Worm (Caenorhabditis elegans) whole organism, L3 larva: ENCODE data around the gene unc-71.

Experiments used
- R02D3.7 ChIP-seq: fragments of 150-350 bp; optimal IDR thresholded peaks from 2 replicates; lab custom pipeline; 2014; ENCODE audit warnings: missing biosample characterization, missing genetic modification characterization
- ZK546.5 ChIP-seq: sonication (generic microtip); optimal IDR thresholded peaks from 2 replicates; lab custom pipeline; 2017; ENCODE audit warnings: missing biosample characterization, missing genetic modification characterization
- aly-2 ChIP-seq: fragments of 150-350 bp; optimal IDR thresholded peaks from 2 replicates; lab custom pipeline; 2014; ENCODE audit warnings: missing biosample characterization, missing genetic modification characterization
- ama-1 ChIP-seq: fragments of 150-350 bp; optimal IDR thresholded peaks from 2 replicates; lab custom pipeline; 2018
- ceh-16 ChIP-seq: sonication (generic microtip); optimal IDR thresholded peaks from 2 replicates; lab custom pipeline; 2017; ENCODE audit warnings: missing biosample characterization, missing genetic modification characterization
- ceh-28 ChIP-seq: fragments of 150-350 bp; optimal IDR thresholded peaks from 2 replicates; lab custom pipeline; 2014; ENCODE audit warnings: missing biosample characterization, missing genetic modification reagents, missing genetic modification characterization
- ceh-82 ChIP-seq: fragments of 150-350 bp; optimal IDR thresholded peaks from 2 replicates; lab custom pipeline; 2014; ENCODE audit warnings: missing biosample characterization, missing genetic modification characterization
- daf-12 ChIP-seq: fragments of 150-350 bp; optimal IDR thresholded peaks from 2 replicates; lab custom pipeline; 2014; ENCODE audit warnings: missing biosample characterization, missing genetic modification reagents, missing genetic modification characterization
- egl-27 ChIP-seq: sonication (generic microtip); optimal IDR thresholded peaks from 4 replicates; lab custom pipeline; 2017; ENCODE audit warnings: missing biosample characterization, missing genetic modification reagents, missing genetic modification characterization
- egl-5 ChIP-seq: fragments of 150-350 bp; optimal IDR thresholded peaks from 2 replicates; lab custom pipeline; 2017; ENCODE audit warnings: missing biosample characterization, missing genetic modification reagents, missing genetic modification characterization, inconsistent platforms
- elt-1 ChIP-seq: fragments of 150-350 bp; optimal IDR thresholded peaks from 2 replicates; lab custom pipeline; 2014; ENCODE audit warnings: missing biosample characterization, missing genetic modification characterization
- elt-2 ChIP-seq: sonication (generic microtip); optimal IDR thresholded peaks from 2 replicates; lab custom pipeline; 2016; ENCODE audit warnings: missing genetic modification reagents, mild to moderate bottlenecking, missing genetic modification characterization, missing compliant biosample characterization
- elt-3 ChIP-seq, 3 experiments: fragments of 150-350 bp in 1 of 3; sonication (generic microtip) in 2 of 3; optimal IDR thresholded peaks; 2 replicates in 2 of 3; 4 replicates in 1 of 3; lab custom pipeline; 2014 to 2017; ENCODE audit warnings: missing biosample characterization in 3 of 3, missing genetic modification characterization in 3 of 3
- eor-1 ChIP-seq, 2 experiments: fragments of 150-350 bp; optimal IDR thresholded peaks; 2 replicates each; lab custom pipeline; 2014 to 2018; ENCODE audit warnings: missing biosample characterization in 2 of 2, missing genetic modification characterization in 2 of 2
- fkh-10 ChIP-seq: sonication (generic microtip); optimal IDR thresholded peaks from 2 replicates; lab custom pipeline; 2017; ENCODE audit warnings: missing biosample characterization, missing genetic modification reagents, missing genetic modification characterization
- fkh-2 ChIP-seq: fragments of 150-350 bp; optimal IDR thresholded peaks from 2 replicates; lab custom pipeline; 2014; ENCODE audit warnings: missing biosample characterization, missing genetic modification reagents, missing genetic modification characterization
- fos-1 ChIP-seq: fragments of 150-350 bp; optimal IDR thresholded peaks from 2 replicates; lab custom pipeline; 2014; ENCODE audit warnings: missing biosample characterization, missing genetic modification characterization
- hmg-11 ChIP-seq: sonication (generic microtip); optimal IDR thresholded peaks from 2 replicates; lab custom pipeline; 2016; ENCODE audit warnings: missing genetic modification characterization, missing compliant biosample characterization
- jun-1 ChIP-seq: fragments of 150-350 bp; optimal IDR thresholded peaks from 2 replicates; lab custom pipeline; 2014; ENCODE audit warnings: missing biosample characterization, missing genetic modification reagents, missing genetic modification characterization
- lin-15B ChIP-seq: fragments of 150-350 bp; optimal IDR thresholded peaks from 2 replicates; lab custom pipeline; 2014; ENCODE audit warnings: missing biosample characterization, missing genetic modification characterization
- lin-39 ChIP-seq: fragments of 150-350 bp; optimal IDR thresholded peaks from 2 replicates; lab custom pipeline; 2018; ENCODE audit warnings: missing biosample characterization, missing genetic modification reagents, missing genetic modification characterization
- lsy-12 ChIP-seq: sonication (generic microtip); optimal IDR thresholded peaks from 2 replicates; lab custom pipeline; 2016; ENCODE audit warnings: mild to moderate bottlenecking, missing genetic modification characterization, missing compliant biosample characterization
- mdl-1 ChIP-seq: fragments of 150-350 bp; optimal IDR thresholded peaks from 2 replicates; lab custom pipeline; 2014; ENCODE audit warnings: missing biosample characterization, missing genetic modification characterization
- mml-1 ChIP-seq: fragments of 150-350 bp; sonication (generic microtip); optimal IDR thresholded peaks from 3 replicates; lab custom pipeline; 2014; ENCODE audit warnings: missing biosample characterization, missing genetic modification characterization
- nfya-1 ChIP-seq: sonication (generic microtip); optimal IDR thresholded peaks from 2 replicates; lab custom pipeline; 2017; ENCODE audit warnings: missing genetic modification characterization, mild to moderate bottlenecking, missing compliant biosample characterization, antibody characterized with exemption, moderate library complexity; ENCODE audit not compliant: insufficient read depth
- nhr-11 ChIP-seq: fragments of 150-350 bp; optimal IDR thresholded peaks from 2 replicates; lab custom pipeline; 2014; ENCODE audit warnings: missing biosample characterization, missing genetic modification characterization
- nhr-12 ChIP-seq: fragments of 150-350 bp; optimal IDR thresholded peaks from 2 replicates; lab custom pipeline; 2014; ENCODE audit warnings: missing biosample characterization, missing genetic modification characterization
- nhr-23 ChIP-seq: fragments of 150-350 bp; optimal IDR thresholded peaks from 2 replicates; lab custom pipeline; 2014; ENCODE audit warnings: missing biosample characterization, missing genetic modification reagents, missing genetic modification characterization
- nhr-237 ChIP-seq: fragments of 150-350 bp; optimal IDR thresholded peaks from 2 replicates; lab custom pipeline; 2014; ENCODE audit warnings: missing biosample characterization, missing genetic modification characterization
- nhr-25 ChIP-seq: sonication (generic microtip); optimal IDR thresholded peaks from 2 replicates; lab custom pipeline; 2017; ENCODE audit warnings: missing biosample characterization, missing genetic modification characterization
- nhr-28 ChIP-seq: fragments of 150-350 bp; optimal IDR thresholded peaks from 2 replicates; lab custom pipeline; 2014; ENCODE audit warnings: missing biosample characterization, missing genetic modification characterization
- nhr-43 ChIP-seq: sonication (generic microtip); optimal IDR thresholded peaks from 2 replicates; lab custom pipeline; 2016; ENCODE audit warnings: mild to moderate bottlenecking, missing genetic modification characterization, missing compliant biosample characterization; ENCODE audit not compliant: poor library complexity, severe bottlenecking
- nhr-67 ChIP-seq: fragments of 150-350 bp; optimal IDR thresholded peaks from 2 replicates; lab custom pipeline; 2014; ENCODE audit warnings: missing biosample characterization, missing genetic modification characterization
- nhr-76 ChIP-seq: fragments of 150-350 bp; sonication (generic microtip); optimal IDR thresholded peaks from 5 replicates; lab custom pipeline; 2014; ENCODE audit warnings: missing biosample characterization, missing genetic modification characterization
- nhr-77 ChIP-seq: fragments of 150-350 bp; optimal IDR thresholded peaks from 2 replicates; lab custom pipeline; 2014; ENCODE audit warnings: missing biosample characterization, missing genetic modification characterization
- pha-4 ChIP-seq: fragments of 150-350 bp; optimal IDR thresholded peaks from 2 replicates; lab custom pipeline; 2014; ENCODE audit warnings: missing biosample characterization, missing genetic modification reagents, missing genetic modification characterization
- pqm-1 ChIP-seq: fragments of 150-350 bp; optimal IDR thresholded peaks from 2 replicates; lab custom pipeline; 2017; ENCODE audit warnings: missing biosample characterization, missing genetic modification characterization, inconsistent platforms
- sea-2 ChIP-seq: fragments of 150-350 bp; sonication (generic microtip); optimal IDR thresholded peaks from 4 replicates; lab custom pipeline; 2014; ENCODE audit warnings: missing biosample characterization, missing genetic modification reagents, missing genetic modification characterization
- skn-1 ChIP-seq: fragments of 150-350 bp; optimal IDR thresholded peaks from 2 replicates; lab custom pipeline; 2014; ENCODE audit warnings: missing biosample characterization, missing genetic modification characterization
- snpc-4 ChIP-seq: fragments of 150-350 bp; optimal IDR thresholded peaks from 2 replicates; lab custom pipeline; 2014; ENCODE audit warnings: missing biosample characterization, missing genetic modification characterization
- tbx-2 ChIP-seq: sonication (generic microtip); optimal IDR thresholded peaks from 2 replicates; lab custom pipeline; 2016; ENCODE audit warnings: mild to moderate bottlenecking, missing genetic modification characterization, missing compliant biosample characterization
- unc-39 ChIP-seq: sonication (generic microtip); optimal IDR thresholded peaks from 4 replicates; lab custom pipeline; 2017; ENCODE audit warnings: missing biosample characterization, missing genetic modification characterization
- unc-62 ChIP-seq: fragments of 150-350 bp; sonication (generic microtip); optimal IDR thresholded peaks from 4 replicates; lab custom pipeline; 2014; ENCODE audit warnings: missing biosample characterization, missing genetic modification reagents, missing genetic modification characterization
- zag-1 ChIP-seq: fragments of 150-350 bp; optimal IDR thresholded peaks from 2 replicates; lab custom pipeline; 2014; ENCODE audit warnings: missing biosample characterization, missing genetic modification characterization
- ztf-11 ChIP-seq: fragments of 150-350 bp; optimal IDR thresholded peaks from 2 replicates; lab custom pipeline; 2014; ENCODE audit warnings: missing biosample characterization, missing genetic modification characterization

unc-71 gene

DNA sequence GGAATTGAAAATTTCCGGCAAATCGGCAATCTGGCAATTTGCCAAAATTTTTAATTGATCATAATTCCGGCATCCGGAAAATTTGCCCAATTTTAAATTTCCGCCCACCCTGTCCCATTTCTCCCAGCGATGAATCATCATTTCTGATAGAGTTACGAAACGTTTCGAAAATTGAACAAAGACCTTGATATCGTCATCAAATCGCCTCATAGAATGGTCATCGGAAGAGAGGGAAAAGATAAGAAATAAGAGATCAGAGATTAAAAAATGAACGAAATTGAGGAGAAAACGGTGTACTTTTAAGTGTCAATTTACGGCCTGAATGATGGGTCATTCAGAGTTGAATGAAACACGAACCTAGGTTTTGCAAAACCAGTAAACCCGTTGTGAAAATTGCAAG is 43.9 kb downstream of the unc-71 start:
- no peak for TF ChIP-seq jun-1 (tag; lab: Kevin White, UChicago)
- peak; percentile 4 for TF ChIP-seq elt-2 (tag; lab: Kevin White, UChicago)
- peak; percentile 43 for TF ChIP-seq pqm-1 (tag; lab: Kevin White, UChicago)
- peak; percentile 48 for TF ChIP-seq lin-15B (tag; lab: Kevin White, UChicago)
- peak; percentile 25 for TF ChIP-seq elt-1
- TF ChIP-seq nhr-25 (tag; lab: Kevin White, UChicago), result peak; percentile 38
- TF ChIP-seq unc-39, result no peak
- peak; percentile 29 for TF ChIP-seq fos-1 (tag; lab: Kevin White, UChicago)
- no peak for TF ChIP-seq mml-1 (tag; lab: Kevin White, UChicago)
- peak in 1 of 3 experiments; percentile 78 for TF ChIP-seq elt-3 (tag; optimal IDR thresholded peaks at IDR 0.05; lab: Kevin White, UChicago)
- TF ChIP-seq, all 47 proteins: peak for 7

DNA sequence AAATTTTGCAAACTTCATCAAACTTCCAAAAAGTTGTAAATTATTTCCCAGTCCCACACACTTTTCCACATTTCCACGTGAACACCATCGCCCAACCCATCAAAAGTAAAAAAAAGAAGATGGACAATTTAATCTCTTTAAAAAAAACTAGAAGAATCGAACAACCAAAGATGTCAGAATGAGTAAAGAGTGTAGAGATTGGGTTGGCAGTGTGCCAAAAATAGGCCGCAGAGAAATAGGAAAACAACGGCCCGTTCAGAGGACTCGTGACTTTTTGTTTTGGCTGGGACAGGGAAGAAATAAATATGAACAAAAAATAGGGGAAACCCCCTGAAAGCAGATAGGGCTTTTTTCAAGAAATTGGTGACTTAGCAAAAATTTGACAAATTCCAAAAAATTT is 48.7 kb downstream of the unc-71 start:
- TF ChIP-seq aly-2 (tag; lab: Kevin White, UChicago) (no peak), nhr-77 (no peak), ceh-16 (tag; lab: Kevin White, UChicago) (no peak), nhr-43 (tag; lab: Kevin White, UChicago) (peak; percentile 23), hmg-11 (peak; percentile 8), nhr-28 (no peak), nfya-1 (tag; lab: Kevin White, UChicago) (peak; percentile 40), nhr-67 (tag; lab: Kevin White, UChicago) (no peak), lsy-12 (tag; lab: Kevin White, UChicago) (no peak)

DNA sequence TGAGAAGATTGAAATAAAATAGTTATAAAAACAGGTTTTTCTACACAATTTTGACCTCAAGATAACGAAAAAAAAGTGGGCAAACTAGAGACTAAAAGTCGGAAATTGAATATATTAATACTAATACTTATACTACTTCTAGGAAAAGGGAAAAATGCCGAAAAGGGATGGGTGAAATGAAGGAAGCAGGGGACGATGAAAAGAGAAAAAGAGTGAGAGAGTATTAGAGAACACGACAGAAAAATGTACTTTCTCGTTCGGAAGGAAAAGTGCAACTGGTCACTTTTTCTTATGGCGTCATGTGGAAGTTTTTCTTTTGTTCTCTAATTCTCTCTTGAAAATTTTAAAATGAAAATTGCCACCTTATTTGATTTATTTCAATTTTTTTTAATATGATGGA is 50.2 kb downstream of the unc-71 start:
- peak in 1 of 3 experiments; percentile 9 for TF ChIP-seq elt-3 (tag; optimal IDR thresholded peaks at IDR 0.05; lab: Kevin White, UChicago)
- peak; percentile 93 for TF ChIP-seq pqm-1 (tag; lab: Kevin White, UChicago)
- peak; percentile 99 for TF ChIP-seq daf-12 (tag; lab: Kevin White, UChicago)
- peak; percentile 26 for TF ChIP-seq skn-1 (tag; lab: Kevin White, UChicago)
- peak; percentile 93 for TF ChIP-seq nhr-23 (tag; lab: Kevin White, UChicago)
- TF ChIP-seq lin-15B (tag; lab: Kevin White, UChicago), result peak; percentile 69
- peak; percentile 74 for TF ChIP-seq tbx-2 (tag; lab: Kevin White, UChicago)
- no peak for TF ChIP-seq zag-1 (tag; lab: Kevin White, UChicago)
- peak; percentile 10 for TF ChIP-seq ceh-82 (tag; lab: Kevin White, UChicago)
- TF ChIP-seq pha-4 (tag; lab: Kevin White, UChicago), result peak; percentile 57
- TF ChIP-seq nhr-43 (tag; lab: Kevin White, UChicago), result peak; percentile 90
- no peak for TF ChIP-seq sea-2 (GFP tag; lab: Kevin White, UChicago)
- peak; percentile 74 for TF ChIP-seq mdl-1 (tag; lab: Kevin White, UChicago)
- TF ChIP-seq R02D3.7 (tag; lab: Kevin White, UChicago), result peak; percentile 60
- peak; percentile 41 for TF ChIP-seq unc-62 (GFP tag; lab: Kevin White, UChicago)
- TF ChIP-seq nhr-25 (tag; lab: Kevin White, UChicago), result peak; percentile 60
- no peak for TF ChIP-seq lin-39 (tag; lab: Kevin White, UChicago)
- no peak for TF ChIP-seq eor-1 (tag; optimal IDR thresholded peaks at IDR 0.05; lab: Kevin White, UChicago)
- peak; percentile 79 for TF ChIP-seq hmg-11
- peak; percentile 13 for TF ChIP-seq nhr-76
- no peak for TF ChIP-seq ztf-11 (tag; lab: Kevin White, UChicago)
- TF ChIP-seq nhr-28, result no peak
- TF ChIP-seq mml-1 (tag; lab: Kevin White, UChicago), result no peak
- TF ChIP-seq lsy-12 (tag; lab: Kevin White, UChicago), result peak; percentile 4
- TF ChIP-seq egl-27 (tag; lab: Kevin White, UChicago), result peak; percentile 14
- peak; percentile 75 for TF ChIP-seq ceh-28 (tag; lab: Kevin White, UChicago)
- TF ChIP-seq nfya-1 (tag; lab: Kevin White, UChicago), result peak; percentile 91
- no peak for TF ChIP-seq unc-39
- peak; percentile 18 for TF ChIP-seq fkh-10 (GFP tag; lab: Kevin White, UChicago)
- TF ChIP-seq ama-1 (lab: Kevin White, UChicago), result no peak
- TF ChIP-seq jun-1 (tag; lab: Kevin White, UChicago), result peak; percentile 75
- TF ChIP-seq nhr-11 (tag; lab: Kevin White, UChicago), result no peak
- TF ChIP-seq nhr-12 (tag; lab: Kevin White, UChicago), result no peak
- TF ChIP-seq ceh-16 (tag; lab: Kevin White, UChicago), result no peak
- no peak for TF ChIP-seq nhr-237 (tag; lab: Kevin White, UChicago)
- no peak for TF ChIP-seq egl-5 (tag; lab: Kevin White, UChicago)
- no peak for TF ChIP-seq aly-2 (tag; lab: Kevin White, UChicago)
- peak; percentile 31 for TF ChIP-seq fos-1 (tag; lab: Kevin White, UChicago)
- peak; percentile 51 for TF ChIP-seq elt-2 (tag; lab: Kevin White, UChicago)
- no peak for TF ChIP-seq elt-1
- no peak for TF ChIP-seq ZK546.5
- peak; percentile 17 for TF ChIP-seq nhr-77
- TF ChIP-seq snpc-4, result peak; percentile 54
- no peak for TF ChIP-seq fkh-2 (tag; lab: Kevin White, UChicago)
